Worm (Caenorhabditis elegans): ENCODE measurements around the gene T10C6.10.
A peak's percentile ranks its signal among the peaks of the same experiment; 100 is the strongest.

The T10C6.10 gene

DNA sequence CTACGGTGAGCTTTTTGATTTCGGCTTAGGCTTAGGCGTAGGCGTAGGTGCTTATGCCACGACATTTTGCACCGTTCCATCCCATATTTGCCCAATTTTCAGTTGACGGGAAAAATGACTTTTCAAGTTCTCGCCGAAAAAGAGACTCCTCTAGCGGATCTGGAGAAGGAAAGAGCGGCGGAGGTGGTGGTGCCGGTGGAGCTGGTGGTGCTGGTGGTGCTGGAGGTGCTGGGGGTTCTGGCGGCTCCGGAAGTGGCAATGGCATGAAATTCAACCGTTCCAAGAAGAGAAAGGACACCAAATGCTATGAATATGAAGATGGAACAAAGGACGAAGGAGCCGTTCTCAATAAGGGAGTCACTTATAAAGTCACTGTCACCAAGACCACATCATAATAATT, 10.8 kb downstream of the T10C6.10 start:
- TF ChIP-seq egrh-3 (GFP tag; IDR thresholded peaks at IDR 0.05) (peak; percentile 77; the same call in 1 of the 2 replicates), lin-54 (GFP tag; optimal IDR thresholded peaks at IDR 0.05) (no peak)

DNA sequence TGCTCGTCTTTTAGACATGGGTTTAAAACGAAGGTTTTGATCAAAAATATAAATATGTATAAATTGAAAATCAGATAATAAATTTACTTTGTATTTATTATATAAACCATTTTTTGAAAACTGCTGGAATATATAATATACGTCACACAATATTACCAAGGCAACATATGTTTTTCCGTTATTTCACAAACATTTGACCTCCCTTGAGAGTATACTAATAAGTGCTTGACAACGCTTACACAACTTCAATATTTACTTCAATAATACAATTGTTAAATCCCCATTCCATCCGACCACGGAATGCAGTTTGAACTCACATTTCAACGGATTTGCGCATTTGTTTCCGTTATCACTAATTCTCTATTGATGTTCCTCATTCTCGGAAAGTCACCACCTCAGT, 11.3 kb downstream of the T10C6.10 start, which contains the start of gene str-198:
str-198 (plus strand) TSS at position 301 of the 400 bp plus-strand sequence.
- TF ChIP-seq akir-1 (GFP tag; optimal IDR thresholded peaks at IDR 0.05): no peak
- TF ChIP-seq let-526 (GFP tag; IDR thresholded peaks at IDR 0.05): no peak
- no peak for TF ChIP-seq him-1 (tag; optimal IDR thresholded peaks at IDR 0.05)
- no peak for TF ChIP-seq F39B2.1 (GFP tag; IDR thresholded peaks at IDR 0.05)
- TF ChIP-seq F55B11.4 (tag; optimal IDR thresholded peaks at IDR 0.05; ENCODE audit: borderline replicate concordance, insufficient read depth): no peak
- TF ChIP-seq ccch-3 (GFP tag; optimal IDR thresholded peaks at IDR 0.05): no peak

DNA sequence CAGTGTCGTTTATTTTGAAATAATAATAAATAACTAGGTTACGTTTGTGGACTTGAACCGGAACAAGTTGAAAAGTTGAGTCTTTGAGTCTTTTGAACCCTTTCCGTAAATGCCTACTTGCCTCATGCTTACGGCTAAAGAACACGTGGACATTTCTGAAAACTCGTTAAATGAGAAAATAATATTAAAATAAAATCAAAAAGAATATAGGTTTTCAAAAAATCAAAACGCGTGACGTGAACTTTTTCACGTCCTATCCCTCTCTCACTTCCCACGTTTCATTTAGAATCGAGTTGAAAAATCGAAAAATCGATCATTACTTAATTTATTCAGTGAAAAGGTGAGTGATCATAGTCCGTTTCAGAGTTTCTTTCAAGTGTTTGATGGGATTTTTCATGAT, 13.0 kb downstream of the T10C6.10 start, which contains the start of gene best-12:
best-12 (plus strand) TSS at position 301 of the 400 bp plus-strand sequence.
- no peak for TF ChIP-seq gei-17 (GFP tag; optimal IDR thresholded peaks at IDR 0.05)
- TF ChIP-seq die-1 (tag; optimal IDR thresholded peaks at IDR 0.05): no peak
- no peak for TF ChIP-seq somi-1 (GFP tag; optimal IDR thresholded peaks at IDR 0.05)
- no peak for TF ChIP-seq hlh-26 (GFP tag; conservative IDR thresholded peaks at IDR 0.05)
- no peak for TF ChIP-seq bed-2 (GFP tag; IDR thresholded peaks at IDR 0.05)
- no peak for TF ChIP-seq efl-1 (GFP tag; optimal IDR thresholded peaks at IDR 0.05)
- no peak for TF ChIP-seq athp-1 (tag; optimal IDR thresholded peaks at IDR 0.05)
- TF ChIP-seq let-607 (tag; optimal IDR thresholded peaks at IDR 0.05): no peak
- TF ChIP-seq mcd-1 (GFP tag; IDR thresholded peaks at IDR 0.05): no peak
- no peak for TF ChIP-seq ets-4 (GFP tag; optimal IDR thresholded peaks at IDR 0.05)
- TF ChIP-seq sdz-38 (tag; optimal IDR thresholded peaks at IDR 0.05): no peak
- TF ChIP-seq F49E8.2 (tag; optimal IDR thresholded peaks at IDR 0.05; ENCODE audit: insufficient read depth): no peak
- no peak for TF ChIP-seq hmg-20 (GFP tag; IDR thresholded peaks at IDR 0.05)
- TF ChIP-seq zim-3 (tag; optimal IDR thresholded peaks at IDR 0.05): no peak

DNA sequence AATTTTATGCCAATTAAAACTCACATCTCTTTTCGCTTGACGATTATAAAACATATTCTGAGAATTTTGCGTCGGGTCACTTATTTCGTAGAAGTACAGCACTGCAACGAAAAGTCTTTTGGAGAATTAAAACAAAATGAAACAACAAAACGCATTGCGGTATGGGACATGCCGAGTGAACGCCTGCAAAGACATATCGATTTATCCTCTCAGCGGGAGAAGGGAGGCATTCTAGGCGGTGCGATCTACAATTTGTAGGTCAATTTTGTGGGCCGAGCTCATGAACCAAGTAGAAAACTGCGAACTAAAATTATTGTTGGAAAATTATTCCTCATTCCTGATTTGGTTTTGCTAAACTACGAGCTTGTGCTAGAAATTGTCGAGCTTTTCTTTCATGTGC, 17.2 kb downstream of the T10C6.10 start, which contains the start of gene F14H3.3:
F14H3.3 (minus strand) TSS at position 101 of the 400 bp plus-strand sequence.
- TF ChIP-seq atf-7 (tag; optimal IDR thresholded peaks at IDR 0.05): no peak
- TF ChIP-seq madf-8 (GFP tag; conservative IDR thresholded peaks at IDR 0.05): no peak
- TF ChIP-seq hrde-1 (tag; optimal IDR thresholded peaks at IDR 0.05; ENCODE audit: borderline replicate concordance): no peak
- no peak for TF ChIP-seq sea-2 (GFP tag; IDR thresholded peaks at IDR 0.05)
- no peak for TF ChIP-seq nfyb-1 (GFP tag; IDR thresholded peaks at IDR 0.05)
- TF ChIP-seq ztf-25 (GFP tag; IDR thresholded peaks at IDR 0.05): no peak
- no peak for TF ChIP-seq ZK185.1 (tag; optimal IDR thresholded peaks at IDR 0.05; ENCODE audit: poor library complexity, severe bottlenecking)
- no peak for TF ChIP-seq F57C9.4 (tag; optimal IDR thresholded peaks at IDR 0.05)
- no peak for TF ChIP-seq nhr-179 (tag; optimal IDR thresholded peaks at IDR 0.05)
- TF ChIP-seq K11D2.4 (GFP tag; IDR thresholded peaks at IDR 0.05): no peak
- TF ChIP-seq dpff-1 (tag; optimal IDR thresholded peaks at IDR 0.05): no peak
- no peak for TF ChIP-seq F37B4.10 (GFP tag; IDR thresholded peaks at IDR 0.05)
- no peak for TF ChIP-seq nhr-120 (GFP tag; IDR thresholded peaks at IDR 0.05)
- TF ChIP-seq rcor-1 (GFP tag; IDR thresholded peaks at IDR 0.05): no peak
- no peak for TF ChIP-seq lin-54 (GFP tag; optimal IDR thresholded peaks at IDR 0.05)

Measured in whole organism, young adult.